Worm (Caenorhabditis elegans): ENCODE measurements around the gene srb-18.

Gene srb-18

DNA sequence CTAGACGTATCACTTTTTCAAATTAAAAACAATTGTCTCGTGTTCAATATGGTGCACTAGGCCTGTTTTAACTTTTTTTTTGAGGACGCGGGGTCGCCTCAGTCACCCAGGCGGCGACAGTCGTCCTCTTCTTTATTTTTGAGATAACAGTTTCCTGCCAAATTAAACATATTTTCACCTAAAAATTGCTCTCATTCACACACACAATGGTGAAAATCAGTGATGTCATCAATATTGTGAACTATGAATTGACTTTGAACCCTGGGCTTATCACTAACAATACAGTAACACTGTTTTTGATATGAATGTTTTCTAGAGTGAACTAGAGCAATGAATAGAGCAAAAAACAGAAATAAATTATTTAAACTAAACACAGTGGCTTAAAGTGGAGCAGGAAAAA, 6.3 kb downstream of the srb-18 start:
- TF ChIP-seq gmeb-1 (tag; optimal IDR thresholded peaks at IDR 0.05), result peak; percentile 15
- no peak for TF ChIP-seq egl-27 (tag; optimal IDR thresholded peaks at IDR 0.05)
- TF ChIP-seq C34F6.9 (tag; optimal IDR thresholded peaks at IDR 0.05), result no peak
- TF ChIP-seq sma-9 (GFP tag; optimal IDR thresholded peaks at IDR 0.05), result peak; percentile 16
- TF ChIP-seq sma-9 (tag; optimal IDR thresholded peaks at IDR 0.05), result no peak
- peak; percentile 7 for TF ChIP-seq fos-1 (tag; optimal IDR thresholded peaks at IDR 0.05)

DNA sequence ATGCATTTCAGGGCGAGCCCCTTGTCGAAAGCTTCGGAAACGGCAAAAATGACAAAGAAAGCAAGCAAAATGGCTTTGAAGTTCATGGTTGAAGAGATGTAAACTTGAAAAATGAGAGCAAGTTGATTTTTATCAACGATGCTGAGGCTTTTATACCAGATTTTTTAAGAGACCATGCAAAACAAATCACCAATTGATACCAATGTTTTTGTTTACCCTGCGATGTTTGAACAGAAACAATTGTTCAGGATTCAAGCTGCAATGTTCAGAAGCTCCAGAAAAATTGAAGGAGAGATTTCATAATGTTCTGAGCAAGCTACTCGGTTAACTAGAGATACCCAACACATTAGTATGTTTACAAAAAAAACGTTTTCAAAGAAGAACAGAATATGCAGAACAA, 7.2 kb downstream of the srb-18 start, which contains the start of gene C54F6.15:
Gene C54F6.15 (minus strand): TSS at position 101 of the 400 bp plus-strand sequence.
- TF ChIP-seq mab-5 (tag; optimal IDR thresholded peaks at IDR 0.05) (no peak), lin-39 (tag; optimal IDR thresholded peaks at IDR 0.05) (no peak), snpc-4 (tag; optimal IDR thresholded peaks at IDR 0.05) (no peak), skn-1 (tag; optimal IDR thresholded peaks at IDR 0.05) (no peak), lsy-2 (tag; optimal IDR thresholded peaks at IDR 0.05) (no peak), sma-3 (GFP tag; optimal IDR thresholded peaks at IDR 0.05) (no peak), nhr-10 (tag; optimal IDR thresholded peaks at IDR 0.05) (no peak), R02D3.7 (tag; optimal IDR thresholded peaks at IDR 0.05) (no peak), unc-39 (tag; optimal IDR thresholded peaks at IDR 0.05) (no peak), mbf-1 (tag; optimal IDR thresholded peaks at IDR 0.05) (no peak), nhr-21 (tag; optimal IDR thresholded peaks at IDR 0.05) (no peak), unc-62 (GFP tag; optimal IDR thresholded peaks at IDR 0.05) (no peak), sem-4 (tag; optimal IDR thresholded peaks at IDR 0.05) (no peak), unc-55 (GFP tag; optimal IDR thresholded peaks at IDR 0.05) (no peak), nhr-12 (tag; optimal IDR thresholded peaks at IDR 0.05) (no peak), egl-27 (tag; optimal IDR thresholded peaks at IDR 0.05) (no peak), nhr-25 (tag; optimal IDR thresholded peaks at IDR 0.05) (no peak)

DNA sequence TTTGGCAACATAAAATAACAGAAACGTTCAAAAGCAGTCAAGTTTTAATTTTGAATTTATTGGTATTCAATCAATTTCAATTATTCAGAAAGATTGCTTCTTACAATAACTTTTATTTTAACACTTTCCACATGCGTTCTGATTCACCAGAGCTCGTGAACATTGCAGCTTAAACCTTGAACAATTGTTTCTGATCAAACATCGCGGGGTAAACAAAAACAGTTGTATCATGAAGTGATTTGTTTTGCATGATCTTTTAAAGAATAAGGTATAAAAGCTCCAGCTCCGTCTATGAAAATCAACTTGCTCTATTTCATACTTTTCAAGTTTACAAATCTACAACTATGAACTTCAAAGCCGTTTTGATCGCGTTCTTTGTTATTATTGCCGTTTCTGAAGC, 8.4 kb downstream of the srb-18 start, which contains the start of gene C54F6.6:
Gene C54F6.6 (plus strand): TSS at position 301 of the 400 bp plus-strand sequence.
- no peak for TF ChIP-seq alr-1 (tag; optimal IDR thresholded peaks at IDR 0.05)
- TF ChIP-seq nhr-21 (tag; optimal IDR thresholded peaks at IDR 0.05), result no peak
- TF ChIP-seq sma-9 (GFP tag; optimal IDR thresholded peaks at IDR 0.05), result no peak
- TF ChIP-seq sma-9 (tag; optimal IDR thresholded peaks at IDR 0.05), result no peak
- TF ChIP-seq nhr-11 (tag; optimal IDR thresholded peaks at IDR 0.05), result no peak
- TF ChIP-seq blmp-1 (tag; optimal IDR thresholded peaks at IDR 0.05; ENCODE audit: insufficient read depth), result no peak
- no peak for TF ChIP-seq snpc-4 (tag; optimal IDR thresholded peaks at IDR 0.05)
- TF ChIP-seq unc-62 (GFP tag; optimal IDR thresholded peaks at IDR 0.05), result no peak
- no peak for TF ChIP-seq ZK546.5 (tag; optimal IDR thresholded peaks at IDR 0.05)
- no peak for TF ChIP-seq gmeb-1 (tag; optimal IDR thresholded peaks at IDR 0.05)
- TF ChIP-seq C34F6.9 (tag; optimal IDR thresholded peaks at IDR 0.05), result no peak
- TF ChIP-seq zag-1 (tag; optimal IDR thresholded peaks at IDR 0.05), result no peak
- TF ChIP-seq nhr-237 (tag; optimal IDR thresholded peaks at IDR 0.05), result no peak
- no peak for TF ChIP-seq nhr-25 (tag; optimal IDR thresholded peaks at IDR 0.05)
- no peak for TF ChIP-seq sem-4 (tag; optimal IDR thresholded peaks at IDR 0.05)
- TF ChIP-seq ztf-1 (GFP tag; conservative IDR thresholded peaks at IDR 0.05), result no peak

DNA sequence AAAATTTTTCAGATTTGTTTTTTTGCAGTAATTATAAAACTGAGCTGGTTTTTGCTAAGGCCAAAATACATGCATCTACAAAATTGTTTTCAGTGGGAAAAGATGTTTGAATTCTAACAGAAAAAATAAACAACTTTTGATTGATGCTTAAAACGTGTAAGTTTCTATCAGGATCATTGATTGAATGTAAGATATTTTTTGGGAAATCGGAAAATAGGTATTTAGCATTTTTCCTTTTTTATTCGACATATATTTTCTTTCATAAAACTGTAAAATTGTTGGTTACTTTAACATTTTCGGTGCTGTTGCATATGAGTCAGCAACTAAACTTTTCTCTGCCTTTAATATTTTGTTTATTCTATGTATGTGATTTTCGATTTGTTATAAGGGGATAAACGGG, 9.4 kb downstream of the srb-18 start, which contains the start of gene C54F6.20:
Gene C54F6.20 (plus strand): TSS at position 301 of the 400 bp plus-strand sequence.
- no peak for TF ChIP-seq lin-11 (tag; optimal IDR thresholded peaks at IDR 0.05)
- TF ChIP-seq C34F6.9 (tag; optimal IDR thresholded peaks at IDR 0.05), result no peak

DNA sequence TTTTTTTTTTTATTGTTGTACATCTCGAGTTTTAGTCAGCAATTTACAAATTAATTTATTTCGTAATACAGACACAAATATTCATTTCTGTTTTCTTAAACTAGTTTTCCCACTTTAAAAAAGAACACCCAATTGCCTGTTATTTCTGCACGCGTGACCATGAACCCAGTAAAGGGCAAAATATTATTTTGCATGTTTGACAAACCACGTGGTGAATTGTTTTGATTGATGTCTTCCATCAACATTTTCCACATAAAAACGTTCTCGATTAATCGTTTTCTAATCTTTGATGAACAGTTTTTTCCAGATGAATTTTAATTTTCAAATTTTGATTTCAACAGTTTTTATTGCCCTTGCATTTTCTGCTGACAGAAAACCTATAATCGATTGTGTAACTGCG, 10.7 kb downstream of the srb-18 start, which contains the start of gene C54F6.18:
Gene C54F6.18 (plus strand): TSS at position 301 of the 400 bp plus-strand sequence.
- TF ChIP-seq F13H6.1 (tag; optimal IDR thresholded peaks at IDR 0.05) (no peak), lin-39 (tag; optimal IDR thresholded peaks at IDR 0.05) (no peak), nhr-77 (tag; optimal IDR thresholded peaks at IDR 0.05) (no peak), alr-1 (tag; optimal IDR thresholded peaks at IDR 0.05) (no peak), nhr-10 (tag; optimal IDR thresholded peaks at IDR 0.05) (no peak), fos-1 (tag; optimal IDR thresholded peaks at IDR 0.05) (no peak), nhr-11 (tag; optimal IDR thresholded peaks at IDR 0.05) (no peak), lin-11 (tag; optimal IDR thresholded peaks at IDR 0.05) (no peak), nhr-6 (tag; optimal IDR thresholded peaks at IDR 0.05) (no peak), sma-9 (GFP tag; optimal IDR thresholded peaks at IDR 0.05) (no peak), sma-9 (tag; optimal IDR thresholded peaks at IDR 0.05) (no peak), nhr-129 (tag; optimal IDR thresholded peaks at IDR 0.05) (no peak), elt-1 (tag; optimal IDR thresholded peaks at IDR 0.05) (no peak), crh-2 (tag; optimal IDR thresholded peaks at IDR 0.05) (no peak)

All from whole organism, L2 larva.